Worm (Caenorhabditis elegans): ENCODE measurements around the gene uggt-1.

- TF ChIP-seq mml-1 (tag; optimal IDR thresholded peaks at IDR 0.05) (no peak), elt-1 (tag; optimal IDR thresholded peaks at IDR 0.05) (no peak), fkh-2 (tag; optimal IDR thresholded peaks at IDR 0.05) (no peak), fkh-10 (GFP tag; optimal IDR thresholded peaks at IDR 0.05) (no peak), ama-1 (optimal IDR thresholded peaks at IDR 0.05) (no peak), egl-27 (tag; optimal IDR thresholded peaks at IDR 0.05) (no peak), aly-2 (tag; optimal IDR thresholded peaks at IDR 0.05) (no peak), skn-1 (tag; optimal IDR thresholded peaks at IDR 0.05) (no peak), unc-39 (tag; optimal IDR thresholded peaks at IDR 0.05) (no peak), nhr-11 (tag; optimal IDR thresholded peaks at IDR 0.05) (no peak), nhr-76 (tag; optimal IDR thresholded peaks at IDR 0.05) (no peak), lin-15B (tag; optimal IDR thresholded peaks at IDR 0.05) (no peak)
Measured at ce11 chrX:7525271-7525670, 24.5 kb upstream of the uggt-1 start, which contains the start of gene F46C8.3.
